Fruit fly (Drosophila melanogaster): ENCODE measurements around the gene Nep1.

The Nep1 gene

dm6 chrX:6097578-6097977, 6.6 kb downstream of the Nep1 start (continued):
- TF ChIP-seq insv (GFP tag; optimal IDR thresholded peaks at IDR 0.05) (no peak), CG13424 (tag; optimal IDR thresholded peaks at IDR 0.05) (peak; percentile 63), CG33213 (GFP tag; optimal IDR thresholded peaks at IDR 0.05) (peak; percentile 77), CG31365 (tag; optimal IDR thresholded peaks at IDR 0.05) (peak; percentile 49), Pdp1 (GFP tag; optimal IDR thresholded peaks at IDR 0.05) (peak; percentile 79 to 84), CG34376 (GFP tag; optimal IDR thresholded peaks at IDR 0.05) (no peak), cas (GFP tag; IDR thresholded peaks at IDR 0.05) (no peak), Oli (tag; optimal IDR thresholded peaks at IDR 0.05) (peak; percentile 82), cad (GFP tag; optimal IDR thresholded peaks at IDR 0.05) (no peak), CG10209 (GFP tag; optimal IDR thresholded peaks at IDR 0.05) (peak; percentile 74), YL-1 (GFP tag; optimal IDR thresholded peaks at IDR 0.05) (no peak), CG31441 (GFP tag; IDR thresholded peaks at IDR 0.05) (peak; percentile 81), pros (GFP tag; optimal IDR thresholded peaks at IDR 0.05) (no peak), CG8089 (GFP tag; optimal IDR thresholded peaks at IDR 0.05) (peak; percentile 69), slou (GFP tag; optimal IDR thresholded peaks at IDR 0.05) (peak; percentile 53), CG15011 (GFP tag; optimal IDR thresholded peaks at IDR 0.05) (peak; percentile 55), Camta (GFP tag; optimal IDR thresholded peaks at IDR 0.05) (peak; percentile 70), Fer1 (GFP tag; optimal IDR thresholded peaks at IDR 0.05) (peak; percentile 81), p53 (GFP tag; optimal IDR thresholded peaks at IDR 0.05) (peak; percentile 24), ato (GFP tag; IDR thresholded peaks at IDR 0.05; ENCODE audit: partially characterized antibody) (no peak), CG18476 (GFP tag; optimal IDR thresholded peaks at IDR 0.05) (peak; percentile 52), klu (GFP tag; IDR thresholded peaks at IDR 0.05) (peak; percentile 71), bcd (GFP tag; optimal IDR thresholded peaks at IDR 0.05) (peak; percentile 84), Hand (GFP tag; optimal IDR thresholded peaks at IDR 0.05) (peak; percentile 46), CG34422 (GFP tag; IDR thresholded peaks at IDR 0.05) (peak; percentile 92), CG17361 (GFP tag; IDR thresholded peaks at IDR 0.05) (peak; percentile 83), eve (GFP tag; optimal IDR thresholded peaks at IDR 0.05) (no peak), CG5180 (GFP tag; optimal IDR thresholded peaks at IDR 0.05) (peak; percentile 51), CG10321 (GFP tag; IDR thresholded peaks at IDR 0.05) (peak; percentile 31; the same call in 1 of the 2 replicates), ind (GFP tag; optimal IDR thresholded peaks at IDR 0.05) (peak; percentile 88), knrl (GFP tag; IDR thresholded peaks at IDR 0.05; ENCODE audit: partially characterized antibody) (0 out of 3 replicates have a peak, but pooled peaks have one; percentile 37), gce (GFP tag; IDR thresholded peaks at IDR 0.05) (peak; percentile 83; the same call in 2 of the 3 replicates), sna (GFP tag; IDR thresholded peaks at IDR 0.05; ENCODE audit: partially characterized antibody) (no peak), Dip3 (GFP tag; optimal IDR thresholded peaks at IDR 0.05) (peak; percentile 67), Elba2 (GFP tag; optimal IDR thresholded peaks at IDR 0.05) (no peak), sc (optimal IDR thresholded peaks at IDR 0.05) (no peak), sc (GFP tag; optimal IDR thresholded peaks at IDR 0.05) (peak; percentile 65), Sox100B (GFP tag; optimal IDR thresholded peaks at IDR 0.05) (peak; percentile 61), Gsc (GFP tag; IDR thresholded peaks at IDR 0.05) (peak; percentile 63), CG9215 (GFP tag; IDR thresholded peaks at IDR 0.05) (peak; percentile 78), z (GFP tag; IDR thresholded peaks at IDR 0.05) (no peak), Trl (optimal IDR thresholded peaks at IDR 0.05) (no peak), Trl (GFP tag; optimal IDR thresholded peaks at IDR 0.05) (peak; percentile 84), Doc2 (GFP tag; IDR thresholded peaks at IDR 0.05) (peak; percentile 72), nmo (GFP tag; optimal IDR thresholded peaks at IDR 0.05) (peak; percentile 86), h (optimal IDR thresholded peaks at IDR 0.05) (no peak), CG17359 (tag; optimal IDR thresholded peaks at IDR 0.05) (peak; percentile 85), lbe (GFP tag; optimal IDR thresholded peaks at IDR 0.05) (peak; percentile 39), btn (GFP tag; optimal IDR thresholded peaks at IDR 0.05) (peak; percentile 77), exex (tag; optimal IDR thresholded peaks at IDR 0.05) (peak; percentile 17), CG8290 (GFP tag; optimal IDR thresholded peaks at IDR 0.05) (no peak), CG8290 (tag; optimal IDR thresholded peaks at IDR 0.05) (peak in 1 of 2 experiments; percentile 75)
